Fruit fly (Drosophila melanogaster): ENCODE measurements around the gene CG18749.

The CG18749 gene

DNA sequence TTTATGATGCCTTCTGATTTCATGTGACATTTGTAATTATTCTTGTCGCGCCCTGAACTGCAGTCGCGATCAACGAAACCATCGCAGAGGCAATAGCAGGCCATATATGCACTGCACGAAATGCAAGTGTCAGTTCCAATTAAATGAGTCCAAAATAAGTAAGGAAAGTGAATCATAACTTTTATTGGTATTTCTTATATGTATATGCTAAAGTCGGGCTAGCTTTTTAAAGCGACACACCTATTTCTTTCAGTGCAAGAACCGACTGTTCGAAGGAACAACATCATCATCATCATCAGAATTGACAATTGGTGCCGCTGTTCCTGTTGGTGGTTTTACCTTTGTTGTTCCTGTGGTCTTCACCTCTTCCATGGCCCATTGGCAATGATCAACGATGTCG is 46.7 kb upstream of the CG18749 start (continued):
- no peak for TF ChIP-seq Hr38 (GFP tag; optimal IDR thresholded peaks at IDR 0.05)
- no peak for TF ChIP-seq eg (GFP tag; IDR thresholded peaks at IDR 0.05)
- TF ChIP-seq ss (GFP tag; optimal IDR thresholded peaks at IDR 0.05), result peak in 1 of 2 experiments; percentile 22
- TF ChIP-seq svp (GFP tag), result peak; percentile 79
- TF ChIP-seq CG8119 (GFP tag; IDR thresholded peaks at IDR 0.05), result no peak
- TF ChIP-seq CG7368 (GFP tag; optimal IDR thresholded peaks at IDR 0.05), result no peak
- peak; percentile 45 for TF ChIP-seq esn (GFP tag; optimal IDR thresholded peaks at IDR 0.05)
- TF ChIP-seq Hr4 (GFP tag; optimal IDR thresholded peaks at IDR 0.05), result no peak
- TF ChIP-seq CG6276 (GFP tag; optimal IDR thresholded peaks at IDR 0.05), result no peak
- TF ChIP-seq CG8319 (GFP tag; optimal IDR thresholded peaks at IDR 0.05), result no peak
- TF ChIP-seq CG11902 (GFP tag; optimal IDR thresholded peaks at IDR 0.05), result peak; percentile 25
- TF ChIP-seq Blimp-1 (GFP tag; optimal IDR thresholded peaks at IDR 0.05), result no peak
- peak; percentile 54 for TF ChIP-seq Hr39 (GFP tag; optimal IDR thresholded peaks at IDR 0.05)
- TF ChIP-seq pdm3 (GFP tag; optimal IDR thresholded peaks at IDR 0.05), result peak; percentile 29
- TF ChIP-seq CG11762 (GFP tag; optimal IDR thresholded peaks at IDR 0.05; ENCODE audit: insufficient read depth), result peak; percentile 20
- TF ChIP-seq CG1621 (tag; optimal IDR thresholded peaks at IDR 0.05), result peak; percentile 32
- TF ChIP-seq CG6854 (GFP tag; optimal IDR thresholded peaks at IDR 0.05), result no peak
- peak; percentile 7 for TF ChIP-seq achi (GFP tag; optimal IDR thresholded peaks at IDR 0.05)
- peak; percentile 39 for TF ChIP-seq Eip75B (GFP tag; optimal IDR thresholded peaks at IDR 0.05)
- peak; percentile 64 for TF ChIP-seq CG6163 (GFP tag; IDR thresholded peaks at IDR 0.05)
- TF ChIP-seq topi (GFP tag; optimal IDR thresholded peaks at IDR 0.05), result peak; percentile 42
- TF ChIP-seq net (GFP tag; optimal IDR thresholded peaks at IDR 0.05), result no peak
- TF ChIP-seq CG8632 (GFP tag; optimal IDR thresholded peaks at IDR 0.05), result no peak
- TF ChIP-seq Lpt (GFP tag; optimal IDR thresholded peaks at IDR 0.05), result no peak
- TF ChIP-seq Gug (GFP tag; IDR thresholded peaks at IDR 0.05), result no peak

DNA sequence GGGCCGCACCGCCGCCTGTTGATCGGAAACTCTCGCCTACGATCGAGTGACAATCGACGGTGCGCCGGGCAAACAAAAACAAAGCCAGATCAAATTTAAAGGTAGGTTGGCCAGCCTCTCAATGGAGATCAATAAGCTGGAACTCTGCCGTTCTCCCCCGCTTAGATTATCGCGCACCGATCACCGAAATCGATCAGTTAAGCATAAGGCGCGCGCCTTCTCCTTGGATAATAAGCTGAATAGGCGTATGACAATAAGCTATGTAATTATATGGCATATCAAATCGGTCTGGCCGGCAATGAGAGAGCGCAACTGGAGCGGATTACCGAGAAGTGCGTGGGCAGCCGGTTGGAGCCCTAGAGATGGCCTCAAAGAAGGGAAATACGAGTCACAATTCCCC is 45.5 kb upstream of the CG18749 start:
- TF ChIP-seq Smox (GFP tag; optimal IDR thresholded peaks at IDR 0.05), result no peak
- no peak for TF ChIP-seq CG9139 (GFP tag; optimal IDR thresholded peaks at IDR 0.05)
- TF ChIP-seq OdsH (GFP tag; optimal IDR thresholded peaks at IDR 0.05), result no peak
- TF ChIP-seq pdm3 (GFP tag; optimal IDR thresholded peaks at IDR 0.05), result no peak
- no peak for TF ChIP-seq Gug (GFP tag; IDR thresholded peaks at IDR 0.05)
- TF ChIP-seq vri (GFP tag; optimal IDR thresholded peaks at IDR 0.05), result no peak
- TF ChIP-seq CG11902 (GFP tag; optimal IDR thresholded peaks at IDR 0.05), result no peak

DNA sequence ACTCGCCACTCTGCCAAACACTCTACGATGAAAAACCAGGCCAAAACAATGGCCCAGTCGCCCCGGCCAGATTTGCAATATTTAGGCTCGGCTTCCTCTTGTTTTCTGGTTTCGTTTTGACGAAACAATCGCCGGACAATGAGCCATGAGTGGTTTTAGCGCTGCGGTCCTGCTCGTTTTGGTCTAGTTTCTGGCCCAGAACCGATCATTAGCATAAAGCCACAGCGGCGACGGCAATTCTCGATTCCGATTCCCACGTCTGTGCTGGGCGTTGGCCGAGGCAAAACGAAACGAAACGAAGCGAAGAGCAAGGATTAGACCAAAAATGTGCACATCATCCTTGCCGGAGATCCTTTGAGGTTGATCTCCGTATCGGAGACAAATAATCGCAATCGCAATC is 40.5 kb upstream of the CG18749 start:
- TF ChIP-seq CG8119 (GFP tag; IDR thresholded peaks at IDR 0.05) (no peak), net (GFP tag; optimal IDR thresholded peaks at IDR 0.05) (no peak), CG7368 (GFP tag; optimal IDR thresholded peaks at IDR 0.05) (no peak), Ets21C (GFP tag; optimal IDR thresholded peaks at IDR 0.05) (no peak), svp (GFP tag) (no peak), Ets96B (tag; optimal IDR thresholded peaks at IDR 0.05) (no peak), Lpt (GFP tag; optimal IDR thresholded peaks at IDR 0.05) (no peak), CG6854 (GFP tag; optimal IDR thresholded peaks at IDR 0.05) (no peak), salr (GFP tag; optimal IDR thresholded peaks at IDR 0.05) (no peak), CG6808 (GFP tag; optimal IDR thresholded peaks at IDR 0.05) (no peak), achi (GFP tag; optimal IDR thresholded peaks at IDR 0.05) (no peak), topi (GFP tag; optimal IDR thresholded peaks at IDR 0.05) (no peak)

dm6 chr3R:8204730-8205129 is 39.1 kb upstream of the CG18749 start, which contains the start of gene CheA84a:
CheA84a (minus strand) TSS chr3R:8204830.
- TF ChIP-seq CG15336 (GFP tag; IDR thresholded peaks at IDR 0.05), result no peak

DNA sequence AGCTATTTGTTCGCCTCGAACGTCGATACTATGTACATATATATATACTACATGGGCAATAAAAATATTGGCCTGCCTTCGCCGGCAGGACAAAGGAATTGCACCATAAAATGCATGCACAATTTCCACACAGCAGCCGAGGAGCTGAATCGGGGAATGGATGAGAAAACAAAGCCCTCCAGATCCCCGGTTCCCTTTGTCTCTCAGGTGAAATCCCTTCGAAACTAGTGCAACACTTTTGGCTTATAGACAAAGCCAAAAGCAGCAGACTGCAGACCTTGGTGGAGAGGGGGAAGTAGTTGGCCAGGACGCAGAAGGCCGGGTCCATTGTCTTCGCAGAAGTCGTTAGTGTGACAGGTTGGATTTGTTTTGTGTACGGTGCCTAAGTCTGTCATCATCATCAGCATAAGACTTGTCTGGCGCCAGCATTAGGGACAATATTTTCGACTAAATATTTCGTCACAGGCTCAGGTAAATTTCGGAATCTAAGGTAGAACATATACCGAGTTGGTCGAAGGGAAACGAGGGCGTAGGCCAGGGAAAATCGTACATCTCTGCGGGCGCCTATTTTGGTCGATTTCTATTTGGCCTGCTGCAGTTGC is 38.5 kb upstream of the CG18749 start:
- TF ChIP-seq CG9139 (GFP tag; optimal IDR thresholded peaks at IDR 0.05) (no peak), Smox (GFP tag; optimal IDR thresholded peaks at IDR 0.05) (no peak), CG11902 (GFP tag; optimal IDR thresholded peaks at IDR 0.05) (no peak), CG3032 (tag; optimal IDR thresholded peaks at IDR 0.05) (no peak), Blimp-1 (GFP tag; optimal IDR thresholded peaks at IDR 0.05) (no peak), lz (GFP tag; optimal IDR thresholded peaks at IDR 0.05) (no peak), CG8319 (GFP tag; optimal IDR thresholded peaks at IDR 0.05) (no peak), CG8119 (GFP tag; IDR thresholded peaks at IDR 0.05) (no peak), CG31627 (GFP tag; optimal IDR thresholded peaks at IDR 0.05) (no peak), topi (GFP tag; optimal IDR thresholded peaks at IDR 0.05) (no peak), CG6163 (GFP tag; IDR thresholded peaks at IDR 0.05) (no peak), Hr38 (GFP tag; optimal IDR thresholded peaks at IDR 0.05) (no peak), Sox14 (GFP tag; optimal IDR thresholded peaks at IDR 0.05) (no peak), Sox15 (GFP tag; optimal IDR thresholded peaks at IDR 0.05) (no peak), Hr4 (GFP tag; optimal IDR thresholded peaks at IDR 0.05) (no peak)
